Fruit fly (Drosophila melanogaster) Kc167 (cell line): ENCODE results near the gene CG31909.

Experiments used
- Myc ChIP-seq: fragments of >200 bp; optimal IDR thresholded peaks from 2 replicates; lab custom pipeline; 2017; ENCODE audit warnings: missing external identifiers
- Sin3A ChIP-seq: fragments of >200 bp; optimal IDR thresholded peaks from 2 replicates; lab custom pipeline; 2018; ENCODE audit warnings: missing external identifiers
- h ChIP-seq: fragments of >200 bp; optimal IDR thresholded peaks from 3 replicates; lab custom pipeline; 2018; ENCODE audit warnings: missing external identifiers
- insv ChIP-seq: fragments of >200 bp; optimal IDR thresholded peaks from 3 replicates; lab custom pipeline; 2018; ENCODE audit warnings: missing external identifiers
- psq ChIP-seq: fragments of >200 bp; optimal IDR thresholded peaks from 2 replicates; lab custom pipeline; 2017; ENCODE audit warnings: missing external identifiers
- ttk ChIP-seq: sonication (Bioruptor generic); optimal IDR thresholded peaks from 2 replicates; lab custom pipeline; 2017; ENCODE audit warnings: missing external identifiers

dm6 chr2L:7217931-7218330 is 39.4 kb upstream of the CG31909 start:
- TF ChIP-seq psq (lab: Kevin White, UChicago) (no peak), Myc (lab: Kevin White, UChicago) (no peak), insv (no peak), ttk (lab: Kevin White, UChicago) (no peak), h (no peak), Sin3A (no peak)
